Fruit fly (Drosophila melanogaster): ENCODE results near the gene OXA1L.

OXA1L gene

dm6 chr3L:10852347-10853130, 33.7 kb downstream of the OXA1L start (continued):
- TF ChIP-seq CG8944 (GFP tag; optimal IDR thresholded peaks at IDR 0.05) (no peak), CG34376 (GFP tag; optimal IDR thresholded peaks at IDR 0.05) (no peak), CG34422 (GFP tag; IDR thresholded peaks at IDR 0.05) (peak; percentile 25; the same call in 1 of the 3 replicates), CG10431 (GFP tag; optimal IDR thresholded peaks at IDR 0.05) (peak; percentile 15), H15 (GFP tag; IDR thresholded peaks at IDR 0.05) (no peak), Usf (GFP tag; optimal IDR thresholded peaks at IDR 0.05) (no peak), tin (GFP tag; optimal IDR thresholded peaks at IDR 0.05) (no peak), hkb (optimal IDR thresholded peaks at IDR 0.05) (no peak), hkb (GFP tag; IDR thresholded peaks at IDR 0.05) (no peak), CG3281 (GFP tag; optimal IDR thresholded peaks at IDR 0.05) (no peak), Drgx (GFP tag; IDR thresholded peaks at IDR 0.05) (peak; percentile 95), Hr39 (optimal IDR thresholded peaks at IDR 0.05) (no peak), MESR4 (GFP tag; optimal IDR thresholded peaks at IDR 0.05) (no peak), D (optimal IDR thresholded peaks at IDR 0.05) (no peak), D (GFP tag; optimal IDR thresholded peaks at IDR 0.05) (no peak), Gug (GFP tag; IDR thresholded peaks at IDR 0.05) (peak; percentile 34; the same call in 2 of the 4 replicates), run (tag; optimal IDR thresholded peaks at IDR 0.05) (no peak), CG18262 (tag; optimal IDR thresholded peaks at IDR 0.05) (no peak), Dek (tag; optimal IDR thresholded peaks at IDR 0.05) (no peak), Xrp1 (GFP tag; IDR thresholded peaks at IDR 0.05) (peak; percentile 52), CG16815 (GFP tag; optimal IDR thresholded peaks at IDR 0.05) (no peak), aop (GFP tag; IDR thresholded peaks at IDR 0.05) (no peak), dmrt11E (tag; optimal IDR thresholded peaks at IDR 0.05) (no peak), Dip2 (GFP tag; IDR thresholded peaks at IDR 0.05) (no peak), Hmx (GFP tag; optimal IDR thresholded peaks at IDR 0.05) (no peak), NC2α (GFP tag; optimal IDR thresholded peaks at IDR 0.05) (no peak), CG18011 (GFP tag; optimal IDR thresholded peaks at IDR 0.05) (no peak), CG7928 (GFP tag; optimal IDR thresholded peaks at IDR 0.05) (no peak), CG11696 (GFP tag; IDR thresholded peaks at IDR 0.05) (no peak), Deaf1 (tag; optimal IDR thresholded peaks at IDR 0.05) (peak; percentile 94), CG31441 (GFP tag; IDR thresholded peaks at IDR 0.05) (no peak), dm (GFP tag; optimal IDR thresholded peaks at IDR 0.05) (no peak), Taf1 (GFP tag; IDR thresholded peaks at IDR 0.05) (no peak; the same call in 1 of the 2 replicates), Opbp (GFP tag; IDR thresholded peaks at IDR 0.05; ENCODE audit: partially characterized antibody) (0 out of 3 replicates have a peak, but pooled peaks have one; percentile 16), CG2129 (GFP tag; IDR thresholded peaks at IDR 0.05; ENCODE audit: partially characterized antibody) (no peak), ase (GFP tag; IDR thresholded peaks at IDR 0.05) (no peak), psq (GFP tag; optimal IDR thresholded peaks at IDR 0.05) (peak; percentile 40), zfh1 (GFP tag; IDR thresholded peaks at IDR 0.05) (no peak), Rx (GFP tag; IDR thresholded peaks at IDR 0.05) (no peak), sens-2 (GFP tag; IDR thresholded peaks at IDR 0.05) (0 out of 2 replicates have a peak, but pooled peaks have one; percentile 4), CG10209 (GFP tag; optimal IDR thresholded peaks at IDR 0.05) (no peak), CG10654 (GFP tag; optimal IDR thresholded peaks at IDR 0.05) (no peak), Fer2 (tag; optimal IDR thresholded peaks at IDR 0.05) (no peak), CG6272 (GFP tag; IDR thresholded peaks at IDR 0.05) (no peak), Asciz (GFP tag; optimal IDR thresholded peaks at IDR 0.05) (no peak), Ssrp (tag; optimal IDR thresholded peaks at IDR 0.05) (no peak), CG4282 (GFP tag; optimal IDR thresholded peaks at IDR 0.05) (no peak), CG6689 (GFP tag; IDR thresholded peaks at IDR 0.05) (no peak), cad (GFP tag; optimal IDR thresholded peaks at IDR 0.05) (peak; percentile 7), CG7271 (tag; optimal IDR thresholded peaks at IDR 0.05) (no peak), Dip3 (GFP tag; optimal IDR thresholded peaks at IDR 0.05) (no peak), CG1647 (GFP tag; optimal IDR thresholded peaks at IDR 0.05) (no peak)
